Fruit fly (Drosophila melanogaster): ENCODE data around the gene CG15269.

DNA sequence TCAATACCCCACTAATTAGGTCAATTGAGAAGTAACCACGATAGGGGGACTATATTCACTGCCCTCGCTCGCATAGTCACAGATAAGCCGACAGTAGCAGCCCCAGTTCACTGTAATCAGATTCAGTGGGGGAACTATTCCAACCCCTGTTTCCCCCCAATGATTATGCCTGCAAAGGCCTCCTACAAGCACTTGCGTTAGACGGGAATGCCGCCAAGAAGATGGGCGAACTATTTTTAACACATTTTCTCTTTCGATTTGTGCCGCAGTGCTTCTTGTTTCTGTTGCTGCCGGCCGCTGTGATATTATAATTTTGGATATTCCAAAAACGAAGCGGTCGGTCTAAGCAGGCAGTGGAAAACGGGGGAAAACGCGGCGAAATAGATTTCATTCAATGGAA lies 43.5 kb upstream of the CG15269 start:
- TF ChIP-seq CG13775 (GFP tag; optimal IDR thresholded peaks at IDR 0.05) (no peak), Side (GFP tag; optimal IDR thresholded peaks at IDR 0.05) (no peak), Tbp (GFP tag; optimal IDR thresholded peaks at IDR 0.05) (no peak), br (optimal IDR thresholded peaks at IDR 0.05) (no peak), CG7357 (GFP tag; IDR thresholded peaks at IDR 0.05) (no peak), Camta (GFP tag; optimal IDR thresholded peaks at IDR 0.05) (no peak), run (tag; optimal IDR thresholded peaks at IDR 0.05) (no peak), CG4707 (GFP tag; optimal IDR thresholded peaks at IDR 0.05) (no peak), CG30431 (GFP tag; optimal IDR thresholded peaks at IDR 0.05) (no peak)
